Fruit fly (Drosophila melanogaster) whole organism, adult: ENCODE measurements around the gene CG43135.

ENCODE experiments used
- CG11617 ChIP-seq: fragments of 200-800 bp; sonication (Bioruptor generic); optimal IDR thresholded peaks from 2 replicates; lab custom pipeline; 2017; ENCODE audit warnings: mild to moderate bottlenecking, missing biosample characterization, missing genetic modification reagents, missing genetic modification characterization
- CG12768 ChIP-seq: fragments of 200-800 bp; sonication (Bioruptor generic); optimal IDR thresholded peaks from 2 replicates; lab custom pipeline; 2017; ENCODE audit warnings: missing biosample characterization, missing genetic modification characterization, mild to moderate bottlenecking, moderate library complexity, missing genetic modification reagents
- CG7101 ChIP-seq: fragments of 200-800 bp; sonication (Bioruptor generic); optimal IDR thresholded peaks from 2 replicates; lab custom pipeline; 2018; ENCODE audit warnings: missing biosample characterization, mild to moderate bottlenecking, missing genetic modification characterization, moderate library complexity
- Clk ChIP-seq: fragments of 200-800 bp; sonication (Bioruptor generic); optimal IDR thresholded peaks from 2 replicates; lab custom pipeline; 2017; ENCODE audit warnings: missing biosample characterization, missing genetic modification characterization
- Crg-1 ChIP-seq: fragments of 200-800 bp; sonication (Bioruptor generic); optimal IDR thresholded peaks from 2 replicates; lab custom pipeline; 2016; ENCODE audit warnings: missing biosample characterization, missing genetic modification characterization
- Hr96 ChIP-seq: fragments of 200-800 bp; sonication (Bioruptor generic); optimal IDR thresholded peaks from 2 replicates; lab custom pipeline; 2016; ENCODE audit warnings: missing biosample characterization, missing genetic modification characterization
- Mnt ChIP-seq: fragments of 200-800 bp; sonication (Bioruptor generic); optimal IDR thresholded peaks from 2 replicates; lab custom pipeline; 2016; ENCODE audit warnings: missing biosample characterization, mild to moderate bottlenecking, missing genetic modification characterization
- cic ChIP-seq: fragments of 200-800 bp; sonication (Bioruptor generic); optimal IDR thresholded peaks from 2 replicates; lab custom pipeline; 2017; ENCODE audit warnings: missing biosample characterization, mild to moderate bottlenecking, missing genetic modification characterization, moderate library complexity
- cnc ChIP-seq, 2 experiments: fragments of >200 bp; optimal IDR thresholded peaks; 2 replicates each; lab custom pipeline; 2017
- kay ChIP-seq: fragments of 200-800 bp; sonication (Bioruptor generic); peaks from one replicate; lab custom pipeline; 2016; ENCODE audit warnings: missing biosample characterization, missing genetic modification characterization, borderline replicate concordance
- ovo ChIP-seq: fragments of 200-800 bp; sonication (Bioruptor generic); optimal IDR thresholded peaks from 2 replicates; lab custom pipeline; 2016; ENCODE audit warnings: missing biosample characterization, missing genetic modification characterization
- tj ChIP-seq: fragments of 200-800 bp; sonication (Bioruptor generic); optimal IDR thresholded peaks from 3 replicates; lab custom pipeline; 2017; ENCODE audit warnings: missing biosample characterization, mild to moderate bottlenecking, missing genetic modification characterization, moderate library complexity
- toe ChIP-seq: fragments of 200-800 bp; sonication (Bioruptor generic); optimal IDR thresholded peaks from 2 replicates; lab custom pipeline; 2016; ENCODE audit warnings: missing biosample characterization, missing genetic modification characterization

- TF ChIP-seq CG11617 (GFP tag; lab: Kevin White, UChicago) (no peak), kay (GFP tag; lab: Kevin White, UChicago) (no peak), cnc (optimal IDR thresholded peaks at IDR 0.05; lab: Kevin White, UChicago) (no peak), tj (GFP tag; lab: Kevin White, UChicago) (no peak), CG7101 (tag; lab: Kevin White, UChicago) (no peak), Crg-1 (no peak), Hr96 (no peak), CG12768 (no peak), ovo (GFP tag; lab: Kevin White, UChicago) (no peak), Mnt (GFP tag; lab: Kevin White, UChicago) (no peak), toe (GFP tag; lab: Kevin White, UChicago) (no peak), cic (no peak), Clk (no peak)
These were observed 28.7 kb downstream of the CG43135 start, which contains the start of gene CG15577 for dm6 chrX:4276900-4277299.
